Worm (Caenorhabditis elegans) whole organism, L1 larva: Measurements from ENCODE around the gene C45B2.1.

Experiments used
- C34B4.2 ChIP-seq: sonication (generic microtip); optimal IDR thresholded peaks from 2 replicates; lab custom pipeline; 2017; ENCODE audit warnings: mild to moderate bottlenecking, missing genetic modification characterization, missing compliant biosample characterization
- aly-2 ChIP-seq: fragments of 150-350 bp; optimal IDR thresholded peaks from 2 replicates; lab custom pipeline; 2014; ENCODE audit warnings: missing biosample characterization, missing genetic modification characterization
- fos-1 ChIP-seq: fragments of 150-350 bp; optimal IDR thresholded peaks from 2 replicates; lab custom pipeline; 2014; ENCODE audit warnings: missing biosample characterization, missing genetic modification characterization
- jun-1 ChIP-seq: fragments of 150-350 bp; optimal IDR thresholded peaks from 2 replicates; lab custom pipeline; 2014; ENCODE audit warnings: missing biosample characterization, missing genetic modification reagents, missing genetic modification characterization
- lin-15B ChIP-seq: fragments of 150-350 bp; sonication (generic microtip); optimal IDR thresholded peaks from 3 replicates; lab custom pipeline; 2014; ENCODE audit warnings: missing biosample characterization, missing genetic modification characterization
- lin-35 ChIP-seq, 2 experiments: fragments of 150-350 bp; optimal IDR thresholded peaks; 2 replicates each; lab custom pipeline; 2014; ENCODE audit warnings: missing biosample characterization in 2 of 2, missing genetic modification characterization in 2 of 2, missing genetic modification reagents in 2 of 2
- nhr-77 ChIP-seq: fragments of 150-350 bp; optimal IDR thresholded peaks from 2 replicates; lab custom pipeline; 2014; ENCODE audit warnings: missing biosample characterization, missing genetic modification characterization
- pag-3 ChIP-seq: sonication (generic microtip); optimal IDR thresholded peaks from 2 replicates; lab custom pipeline; 2017; ENCODE audit warnings: missing genetic modification characterization, mild to moderate bottlenecking, missing compliant biosample characterization, antibody characterized with exemption, borderline replicate concordance; ENCODE audit not compliant: insufficient read depth
- pax-3 ChIP-seq: fragments of 200-800 bp; sonication (Bioruptor generic); optimal IDR thresholded peaks from 2 replicates; lab custom pipeline; 2018; ENCODE audit warnings: mild to moderate bottlenecking, missing genetic modification characterization, moderate library complexity, missing compliant biosample characterization
- sox-4 ChIP-seq: sonication (generic microtip); optimal IDR thresholded peaks from 2 replicates; lab custom pipeline; 2016; ENCODE audit warnings: missing genetic modification characterization, missing compliant biosample characterization
- unc-62 ChIP-seq: fragments of 150-350 bp; optimal IDR thresholded peaks from 2 replicates; lab custom pipeline; 2014; ENCODE audit warnings: missing biosample characterization, missing genetic modification reagents, missing genetic modification characterization
- zag-1 ChIP-seq: fragments of 150-350 bp; optimal IDR thresholded peaks from 2 replicates; lab custom pipeline; 2014; ENCODE audit warnings: missing biosample characterization, missing genetic modification characterization

DNA sequence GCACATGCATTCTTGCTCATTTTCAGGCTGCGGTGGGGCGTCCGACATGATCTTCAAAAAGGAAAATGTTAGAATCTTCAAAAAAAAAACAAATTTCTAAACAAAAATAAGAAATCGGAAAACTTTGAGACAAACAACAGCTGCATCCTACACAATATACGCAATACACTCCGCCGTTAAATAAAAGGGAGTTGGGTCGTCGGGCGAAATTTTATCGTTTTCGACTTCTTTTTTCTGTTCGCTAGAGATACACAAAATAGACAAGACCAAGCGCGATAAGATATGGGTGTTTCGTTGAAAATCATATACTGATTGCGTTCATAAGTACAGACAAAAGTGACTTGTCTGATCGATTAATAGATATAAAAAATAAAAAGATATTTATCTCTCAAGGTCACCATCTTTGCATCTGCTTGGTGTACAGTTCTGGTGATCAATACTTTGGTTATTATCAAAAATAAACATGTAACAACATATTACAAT, 23.4 kb downstream of the C45B2.1 start, which contains the start of gene kynu-1:
- TF ChIP-seq pag-3 (tag; lab: Kevin White, UChicago) (no peak), pax-3 (tag; lab: Kevin White, UChicago) (no peak), C34B4.2 (tag; lab: Kevin White, UChicago) (no peak), lin-15B (no peak), fos-1 (tag; lab: Kevin White, UChicago) (no peak), jun-1 (no peak), nhr-77 (no peak), aly-2 (no peak), sox-4 (tag; lab: Kevin White, UChicago) (no peak), zag-1 (tag; lab: Kevin White, UChicago) (no peak), lin-35 (GFP tag; optimal IDR thresholded peaks at IDR 0.05; lab: Kevin White, UChicago) (no peak), unc-62 (GFP tag; lab: Kevin White, UChicago) (no peak)
